Worm (Caenorhabditis elegans) whole organism, L3 larva: ENCODE data around the gene srh-2.

Experiments used
- aly-2 ChIP-seq: fragments of 150-350 bp; optimal IDR thresholded peaks from 2 replicates; lab custom pipeline; 2014; ENCODE audit warnings: missing biosample characterization, missing genetic modification characterization
- ceh-16 ChIP-seq: sonication (generic microtip); optimal IDR thresholded peaks from 2 replicates; lab custom pipeline; 2017; ENCODE audit warnings: missing biosample characterization, missing genetic modification characterization
- fkh-10 ChIP-seq: sonication (generic microtip); optimal IDR thresholded peaks from 2 replicates; lab custom pipeline; 2017; ENCODE audit warnings: missing biosample characterization, missing genetic modification reagents, missing genetic modification characterization
- fkh-2 ChIP-seq: fragments of 150-350 bp; optimal IDR thresholded peaks from 2 replicates; lab custom pipeline; 2014; ENCODE audit warnings: missing biosample characterization, missing genetic modification reagents, missing genetic modification characterization
- nhr-11 ChIP-seq: fragments of 150-350 bp; optimal IDR thresholded peaks from 2 replicates; lab custom pipeline; 2014; ENCODE audit warnings: missing biosample characterization, missing genetic modification characterization
- nhr-76 ChIP-seq: fragments of 150-350 bp; sonication (generic microtip); optimal IDR thresholded peaks from 5 replicates; lab custom pipeline; 2014; ENCODE audit warnings: missing biosample characterization, missing genetic modification characterization
- sea-2 ChIP-seq: fragments of 150-350 bp; sonication (generic microtip); optimal IDR thresholded peaks from 4 replicates; lab custom pipeline; 2014; ENCODE audit warnings: missing biosample characterization, missing genetic modification reagents, missing genetic modification characterization
- snpc-4 ChIP-seq: fragments of 150-350 bp; optimal IDR thresholded peaks from 2 replicates; lab custom pipeline; 2014; ENCODE audit warnings: missing biosample characterization, missing genetic modification characterization
- unc-62 ChIP-seq: fragments of 150-350 bp; sonication (generic microtip); optimal IDR thresholded peaks from 4 replicates; lab custom pipeline; 2014; ENCODE audit warnings: missing biosample characterization, missing genetic modification reagents, missing genetic modification characterization

DNA sequence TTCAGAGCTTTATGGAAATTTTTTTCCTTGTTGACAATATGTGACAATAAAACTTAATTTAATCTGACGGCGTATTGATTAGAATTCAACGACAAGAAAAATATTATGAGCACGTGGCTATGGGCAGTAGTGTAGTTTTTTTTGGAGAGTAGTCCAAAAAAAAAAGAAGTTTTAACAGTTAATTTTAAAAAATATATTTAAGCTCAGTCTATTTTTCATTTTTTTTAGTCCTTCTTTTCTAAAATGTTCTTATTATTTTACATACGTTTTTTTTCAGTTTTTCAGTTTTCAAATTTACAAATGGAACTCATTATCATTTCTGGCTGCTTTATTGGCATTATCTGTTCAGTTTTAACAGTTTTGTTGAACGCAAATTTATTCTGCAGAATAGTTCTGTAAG lies 19.3 kb upstream of the srh-2 start, which contains the start of gene srbc-39:
- TF ChIP-seq aly-2 (tag; lab: Kevin White, UChicago), result no peak
- no peak for TF ChIP-seq ceh-16 (tag; lab: Kevin White, UChicago)
- TF ChIP-seq fkh-2 (tag; lab: Kevin White, UChicago), result no peak
- TF ChIP-seq unc-62 (GFP tag; lab: Kevin White, UChicago), result no peak
- TF ChIP-seq snpc-4 (tag; lab: Kevin White, UChicago), result no peak
- no peak for TF ChIP-seq nhr-76 (tag; lab: Kevin White, UChicago)
- no peak for TF ChIP-seq fkh-10 (GFP tag; lab: Kevin White, UChicago)
- no peak for TF ChIP-seq nhr-11 (tag; lab: Kevin White, UChicago)
- TF ChIP-seq sea-2 (GFP tag; lab: Kevin White, UChicago), result no peak
